Worm (Caenorhabditis elegans): Measurements from ENCODE around the gene T22F7.3.

Gene T22F7.3

ce11 chrIII:481259-481658 is 42.6 kb downstream of the T22F7.3 start:
- no peak for TF ChIP-seq pha-4 (tag; optimal IDR thresholded peaks at IDR 0.05)
- TF ChIP-seq pha-2 (tag; optimal IDR thresholded peaks at IDR 0.05): no peak
- TF ChIP-seq tbx-2 (tag; optimal IDR thresholded peaks at IDR 0.05): no peak
- no peak for TF ChIP-seq sox-2 (GFP tag; IDR thresholded peaks at IDR 0.05)
- TF ChIP-seq C08G9.2 (tag; optimal IDR thresholded peaks at IDR 0.05): no peak

ce11 chrIII:475154-475553 is 48.7 kb downstream of the T22F7.3 start, which contains the start of gene mat-3:
TSS of gene mat-3 (plus strand) at chrIII:475454.
- no peak for TF ChIP-seq nhr-232 (tag; optimal IDR thresholded peaks at IDR 0.05)
- no peak for TF ChIP-seq sox-4 (tag; optimal IDR thresholded peaks at IDR 0.05)
- no peak for TF ChIP-seq odd-2 (tag; optimal IDR thresholded peaks at IDR 0.05)
- no peak for TF ChIP-seq ahr-1 (tag; optimal IDR thresholded peaks at IDR 0.05)
- no peak for TF ChIP-seq ceh-30 (tag; optimal IDR thresholded peaks at IDR 0.05)
- TF ChIP-seq hlh-13 (GFP tag; optimal IDR thresholded peaks at IDR 0.05): no peak
- no peak for TF ChIP-seq T23F11.4 (GFP tag; optimal IDR thresholded peaks at IDR 0.05)
- TF ChIP-seq gmeb-2 (tag; optimal IDR thresholded peaks at IDR 0.05): no peak
- TF ChIP-seq ref-2 (tag; optimal IDR thresholded peaks at IDR 0.05): no peak
- no peak for TF ChIP-seq zip-5 (tag; optimal IDR thresholded peaks at IDR 0.05)
- TF ChIP-seq ceh-2 (tag; optimal IDR thresholded peaks at IDR 0.05): no peak
- no peak for TF ChIP-seq pag-3 (tag; optimal IDR thresholded peaks at IDR 0.05; ENCODE audit: borderline replicate concordance)
- TF ChIP-seq dmd-4 (tag; optimal IDR thresholded peaks at IDR 0.05; ENCODE audit: borderline replicate concordance): no peak
- no peak for TF ChIP-seq Y22D7AL.16 (tag; optimal IDR thresholded peaks at IDR 0.05)
- TF ChIP-seq sdc-2 (tag; optimal IDR thresholded peaks at IDR 0.05): no peak
- no peak for TF ChIP-seq ceh-19 (GFP tag; optimal IDR thresholded peaks at IDR 0.05)
- no peak for TF ChIP-seq ceh-9 (tag; optimal IDR thresholded peaks at IDR 0.05)
- TF ChIP-seq ceh-45 (GFP tag; IDR thresholded peaks at IDR 0.05): no peak
- no peak for TF ChIP-seq pqm-1 (tag; optimal IDR thresholded peaks at IDR 0.05)
- TF ChIP-seq ceh-6 (GFP tag; optimal IDR thresholded peaks at IDR 0.05): no peak

ce11 chrIII:471644-472401 is 52.0 kb downstream of the T22F7.3 start, which contains the start of the genes magu-1 and nemp-1:
TSS of gene magu-1 (minus strand) at chrIII:471702.
TSS of gene nemp-1 (plus strand) at chrIII:472317.
- no peak for TF ChIP-seq pag-3 (tag; optimal IDR thresholded peaks at IDR 0.05; ENCODE audit: borderline replicate concordance)
- no peak for TF ChIP-seq pha-4 (tag; optimal IDR thresholded peaks at IDR 0.05)
- no peak for TF ChIP-seq hlh-30 (tag; optimal IDR thresholded peaks at IDR 0.05; ENCODE audit: insufficient read depth)
- TF ChIP-seq unc-42 (tag; optimal IDR thresholded peaks at IDR 0.05): peak; percentile 9

All from whole organism, late embryonic.